Worm (Caenorhabditis elegans) whole organism, L4 larva: Measurements from ENCODE around the gene F54C8.6.
A peak's percentile ranks its signal among the peaks of the same experiment; 100 is the strongest.

Experiments used
- D1046.2 ChIP-seq: fragments of 200-800 bp; sonication (Bioruptor generic); IDR thresholded peaks from 2 replicates; pipeline ENCODE4 v1.3.6; 2022; ENCODE audit warnings: missing genetic modification characterization, missing compliant biosample characterization
- F26F4.8 ChIP-seq: fragments of 200-800 bp; sonication (Bioruptor generic); conservative IDR thresholded peaks from 2 replicates; pipeline ENCODE4 v1.3.6; 2022; ENCODE audit warnings: missing genetic modification characterization, missing compliant biosample characterization
- F44E2.7 ChIP-seq: fragments of 200-800 bp; sonication (Bioruptor generic); IDR thresholded peaks from 2 replicates; pipeline ENCODE4 v2.1.2; 2022; ENCODE audit warnings: missing genetic modification characterization, missing compliant biosample characterization
- R02D3.7 ChIP-seq: fragments of 150-350 bp; sonication (generic microtip); optimal IDR thresholded peaks from 3 replicates; lab custom pipeline; 2014; ENCODE audit warnings: missing biosample characterization, missing genetic modification characterization
- Y48G9A.11 ChIP-seq: fragments of 200-800 bp; sonication (Bioruptor generic); IDR thresholded peaks from 2 replicates; pipeline ENCODE4 v1.3.6; 2022; ENCODE audit warnings: missing genetic modification reagents, missing genetic modification characterization, missing compliant biosample characterization
- Y5F2A.4 ChIP-seq: fragments of 200-800 bp; sonication (Bioruptor generic); optimal IDR thresholded peaks from 2 replicates; lab custom pipeline; 2018; ENCODE audit warnings: mild to moderate bottlenecking, missing genetic modification characterization, missing compliant biosample characterization
- Y75B8A.6 ChIP-seq: fragments of 200-800 bp; sonication (Bioruptor generic); IDR thresholded peaks from 2 replicates; pipeline ENCODE4 v1.3.6; 2022; ENCODE audit warnings: missing genetic modification reagents, missing genetic modification characterization, missing compliant biosample characterization
- ZK337.2 ChIP-seq: fragments of 200-800 bp; sonication (Bioruptor generic); IDR thresholded peaks from 2 replicates; pipeline ENCODE4 v1.3.6; 2022; ENCODE audit warnings: missing genetic modification reagents, missing genetic modification characterization, missing compliant biosample characterization
- ZK546.5 ChIP-seq, 2 experiments: sonication (generic microtip); optimal IDR thresholded peaks; 2 replicates each; lab custom pipeline; 2017; ENCODE audit warnings: missing biosample characterization in 2 of 2, missing genetic modification characterization in 2 of 2
- aly-2 ChIP-seq: sonication (generic microtip); optimal IDR thresholded peaks from 2 replicates; lab custom pipeline; 2018; ENCODE audit warnings: missing biosample characterization, missing genetic modification characterization
- ama-1 ChIP-seq: fragments of 150-350 bp; optimal IDR thresholded peaks from 2 replicates; lab custom pipeline; 2014; ENCODE audit warnings: inconsistent platforms, mixed read lengths
- ceh-20 ChIP-seq: fragments of 200-800 bp; sonication (Bioruptor generic); IDR thresholded peaks from 2 replicates; pipeline ENCODE4 v1.3.6; 2022; ENCODE audit warnings: missing genetic modification reagents, missing genetic modification characterization, missing compliant biosample characterization
- ceh-82 ChIP-seq: sonication (generic microtip); optimal IDR thresholded peaks from 2 replicates; lab custom pipeline; 2017; ENCODE audit warnings: missing biosample characterization, missing genetic modification characterization
- ces-1 ChIP-seq: fragments of 150-350 bp; sonication (generic microtip); optimal IDR thresholded peaks from 4 replicates; lab custom pipeline; 2014; ENCODE audit warnings: missing biosample characterization, missing genetic modification reagents, missing genetic modification characterization
- daf-16 ChIP-seq, 3 experiments: sonication (generic microtip); optimal IDR thresholded peaks; 2 replicates each; lab custom pipeline; 2016 to 2017; ENCODE audit warnings: missing genetic modification characterization in 3 of 3, missing genetic modification reagents in 3 of 3, mild to moderate bottlenecking in 2 of 3, missing compliant biosample characterization in 2 of 3, missing biosample characterization in 1 of 3, moderate library complexity in 1 of 3
- daf-19 ChIP-seq: fragments of 200-800 bp; sonication (Bioruptor generic); conservative IDR thresholded peaks from 2 replicates; pipeline ENCODE4 v1.3.6; 2022; ENCODE audit warnings: missing genetic modification characterization, missing compliant biosample characterization
- daf-8 ChIP-seq: fragments of 200-800 bp; sonication (Bioruptor generic); IDR thresholded peaks from 2 replicates; pipeline ENCODE4 v1.3.6; 2022; ENCODE audit warnings: missing genetic modification characterization, missing compliant biosample characterization
- dpl-1 ChIP-seq: fragments of 150-350 bp; optimal IDR thresholded peaks from 2 replicates; lab custom pipeline; 2014; ENCODE audit warnings: missing biosample characterization, missing genetic modification reagents, missing genetic modification characterization
- dve-1 ChIP-seq: sonication (generic microtip); optimal IDR thresholded peaks from 2 replicates; lab custom pipeline; 2017; ENCODE audit warnings: antibody characterized with exemption, mild to moderate bottlenecking, missing genetic modification characterization, missing compliant biosample characterization; ENCODE audit not compliant: insufficient read depth
- egl-43 ChIP-seq: fragments of 200-800 bp; sonication (Bioruptor generic); IDR thresholded peaks from 2 replicates; pipeline ENCODE4 v1.3.6; 2022; ENCODE audit warnings: missing genetic modification reagents, missing genetic modification characterization, missing compliant biosample characterization
- fos-1 ChIP-seq: fragments of 150-350 bp; optimal IDR thresholded peaks from 2 replicates; lab custom pipeline; 2014; ENCODE audit warnings: missing biosample characterization, missing genetic modification characterization
- hif-1 ChIP-seq, 2 experiments: sonication (generic microtip); optimal IDR thresholded peaks; 2 replicates each; lab custom pipeline; 2016 to 2017; ENCODE audit warnings: missing compliant biosample characterization in 2 of 2, missing genetic modification characterization in 2 of 2, missing genetic modification reagents in 2 of 2, missing genotype in 2 of 2, mild to moderate bottlenecking in 1 of 2
- hlh-30 ChIP-seq: sonication (generic microtip); optimal IDR thresholded peaks from 2 replicates; lab custom pipeline; 2017; ENCODE audit warnings: antibody characterized with exemption, mild to moderate bottlenecking, missing genetic modification characterization, missing compliant biosample characterization; ENCODE audit not compliant: insufficient read depth
- jun-1 ChIP-seq: fragments of 150-350 bp; optimal IDR thresholded peaks from 2 replicates; lab custom pipeline; 2014; ENCODE audit warnings: missing biosample characterization, missing genetic modification reagents, missing genetic modification characterization
- lin-1 ChIP-seq: fragments of 200-800 bp; sonication (Bioruptor generic); IDR thresholded peaks from 2 replicates; pipeline ENCODE4 v1.3.6; 2022; ENCODE audit warnings: missing genetic modification reagents, missing genetic modification characterization, missing compliant biosample characterization
- lir-3 ChIP-seq: sonication (generic microtip); optimal IDR thresholded peaks from 2 replicates; lab custom pipeline; 2016; ENCODE audit warnings: mild to moderate bottlenecking, missing genetic modification characterization, missing compliant biosample characterization
- lsy-2 ChIP-seq, 2 experiments: fragments of 150-350 bp in 1 of 2; sonication (generic microtip) in 1 of 2; optimal IDR thresholded peaks; 2 replicates each; lab custom pipeline; 2014 to 2017; ENCODE audit warnings: missing biosample characterization in 2 of 2, missing genetic modification characterization in 2 of 2
- mdl-1 ChIP-seq, 2 experiments: fragments of 150-350 bp in 1 of 2; sonication (generic microtip) in 1 of 2; optimal IDR thresholded peaks; 2 replicates each; lab custom pipeline; 2014 to 2017; ENCODE audit warnings: missing biosample characterization in 2 of 2, missing genetic modification characterization in 2 of 2
- mdt-29 ChIP-seq: fragments of 200-800 bp; sonication (Bioruptor generic); IDR thresholded peaks from 2 replicates; pipeline ENCODE4 v1.3.6; 2022; ENCODE audit warnings: missing genetic modification reagents, missing genetic modification characterization, missing compliant biosample characterization
- mep-1 ChIP-seq: fragments of 150-350 bp; sonication (generic microtip); optimal IDR thresholded peaks from 3 replicates; lab custom pipeline; 2014; ENCODE audit warnings: missing biosample characterization, missing genetic modification characterization
- mes-2 ChIP-seq: sonication (generic microtip); optimal IDR thresholded peaks from 2 replicates; lab custom pipeline; 2016; ENCODE audit warnings: missing genotype, mild to moderate bottlenecking, missing genetic modification characterization, missing compliant biosample characterization; ENCODE audit not compliant: poor library complexity, severe bottlenecking
- nhr-10 ChIP-seq: fragments of 150-350 bp; optimal IDR thresholded peaks from 2 replicates; lab custom pipeline; 2014; ENCODE audit warnings: missing biosample characterization, missing genetic modification characterization
- nhr-11 ChIP-seq: fragments of 150-350 bp; optimal IDR thresholded peaks from 2 replicates; lab custom pipeline; 2014; ENCODE audit warnings: missing biosample characterization, missing genetic modification characterization
- nhr-41 ChIP-seq: fragments of 200-800 bp; sonication (Bioruptor generic); IDR thresholded peaks from 2 replicates; pipeline ENCODE4 v1.3.6; 2022; ENCODE audit warnings: missing genetic modification reagents, missing genetic modification characterization, missing compliant biosample characterization
- nhr-42 ChIP-seq: fragments of 200-800 bp; sonication (Bioruptor generic); IDR thresholded peaks from 2 replicates; pipeline ENCODE4 v1.3.6; 2022; ENCODE audit warnings: missing genetic modification characterization, missing compliant biosample characterization
- pha-4 ChIP-seq, 2 experiments: fragments of 150-350 bp in 1 of 2; fragments of 200-800 bp in 1 of 2; sonication (Bioruptor generic) in 1 of 2; IDR thresholded peaks in 1 of 2; optimal IDR thresholded peaks in 1 of 2; 2 replicates each; pipeline versions ENCODE4 v1.3.6 to Lab custom; 2014 to 2022; ENCODE audit warnings: missing genetic modification characterization in 2 of 2, missing genetic modification reagents in 2 of 2, missing biosample characterization in 1 of 2, missing compliant biosample characterization in 1 of 2
- pqm-1 ChIP-seq: sonication (generic microtip); optimal IDR thresholded peaks from 2 replicates; lab custom pipeline; 2017; ENCODE audit warnings: missing biosample characterization, missing genetic modification characterization
- rbr-2 ChIP-seq: sonication (generic microtip); optimal IDR thresholded peaks from 2 replicates; lab custom pipeline; 2016; ENCODE audit warnings: missing genotype, missing genetic modification characterization, missing compliant biosample characterization
- sdz-12 ChIP-seq: fragments of 200-800 bp; sonication (Bioruptor generic); optimal IDR thresholded peaks from 2 replicates; lab custom pipeline; 2018; ENCODE audit warnings: mild to moderate bottlenecking, missing genetic modification characterization, missing compliant biosample characterization
- snpc-1.2 ChIP-seq: fragments of 200-800 bp; sonication (Bioruptor generic); IDR thresholded peaks from 2 replicates; pipeline ENCODE4 v1.3.6; 2022; ENCODE audit warnings: missing genetic modification reagents, missing genetic modification characterization, missing compliant biosample characterization
- tra-1 ChIP-seq: fragments of 200-800 bp; sonication (Bioruptor generic); IDR thresholded peaks from 2 replicates; pipeline ENCODE4 v1.3.6; 2022; ENCODE audit warnings: missing genetic modification reagents, missing genetic modification characterization, missing compliant biosample characterization
- unc-62 ChIP-seq, 3 experiments: fragments of 150-350 bp in 1 of 3; sonication (generic microtip); optimal IDR thresholded peaks in 2 of 3; peaks in 1 of 3; 1 replicate in 1 of 3; 2 replicates in 2 of 3; lab custom pipeline; 2014 to 2017; ENCODE audit warnings: missing biosample characterization in 3 of 3, missing genetic modification characterization in 3 of 3, missing genetic modification reagents in 3 of 3, missing genotype in 1 of 3
- zag-1 ChIP-seq: fragments of 150-350 bp; optimal IDR thresholded peaks from 2 replicates; lab custom pipeline; 2014; ENCODE audit warnings: missing biosample characterization, missing genetic modification characterization
- zip-11 ChIP-seq: fragments of 200-800 bp; sonication (Bioruptor generic); IDR thresholded peaks from 2 replicates; pipeline ENCODE4 v1.3.6; 2022; ENCODE audit warnings: missing genetic modification characterization, missing compliant biosample characterization

The F54C8.6 gene

DNA sequence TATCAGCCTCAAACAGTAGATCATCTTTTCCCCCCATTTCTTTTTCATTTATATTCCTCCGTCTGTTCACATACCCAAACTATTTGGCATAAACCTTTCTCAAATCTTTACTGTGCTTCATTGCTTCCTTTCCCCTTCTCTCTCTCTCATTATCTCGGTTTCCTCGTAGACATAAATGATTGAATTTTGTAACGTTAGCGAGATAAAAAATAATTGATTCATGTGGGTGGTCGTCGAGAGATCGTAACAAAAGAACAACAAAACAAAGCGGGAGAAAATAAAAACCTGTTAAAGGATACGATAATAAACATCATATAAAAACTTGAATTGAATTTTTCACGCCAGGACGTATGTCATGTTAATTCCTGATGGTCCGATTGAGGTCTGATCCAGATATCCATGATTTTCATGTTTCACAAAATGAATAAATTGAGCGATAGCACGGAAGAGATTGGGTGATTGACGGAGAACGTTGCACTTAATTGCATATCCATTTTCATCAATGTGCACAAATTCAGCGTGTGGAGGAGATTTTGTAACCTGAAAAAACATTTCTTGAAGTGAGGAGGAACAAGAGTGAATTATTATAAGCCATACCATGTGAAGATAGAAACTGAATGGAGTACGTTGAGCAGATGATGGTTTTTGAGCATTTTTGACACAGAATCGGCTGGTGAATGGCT lies 13.2 kb upstream of the F54C8.6 start:
- TF ChIP-seq dve-1 (peak; percentile 6), hif-1 (tag; optimal IDR thresholded peaks at IDR 0.05; lab: Kevin White, UChicago) (no peak), rbr-2 (tag; lab: Kevin White, UChicago) (peak; percentile 10), tra-1 (no peak), hlh-30 (tag; lab: Kevin White, UChicago) (peak; percentile 25), Y48G9A.11 (GFP tag; lab: Robert Waterston, UW) (no peak), daf-16 (GFP tag; optimal IDR thresholded peaks at IDR 0.05; lab: Kevin White, UChicago) (no peak), daf-16 (tag; optimal IDR thresholded peaks at IDR 0.05; lab: Kevin White, UChicago) (peak; percentile 21), mes-2 (tag; lab: Kevin White, UChicago) (peak; percentile 13), sdz-12 (no peak), nhr-42 (GFP tag; lab: Robert Waterston, UW) (no peak), D1046.2 (GFP tag; lab: Robert Waterston, UW) (0 out of 2 replicates have a peak, but pooled peaks have one; percentile 9), lsy-2 (tag; optimal IDR thresholded peaks at IDR 0.05; lab: Kevin White, UChicago) (peak in 1 of 2 experiments; percentile 44)

DNA sequence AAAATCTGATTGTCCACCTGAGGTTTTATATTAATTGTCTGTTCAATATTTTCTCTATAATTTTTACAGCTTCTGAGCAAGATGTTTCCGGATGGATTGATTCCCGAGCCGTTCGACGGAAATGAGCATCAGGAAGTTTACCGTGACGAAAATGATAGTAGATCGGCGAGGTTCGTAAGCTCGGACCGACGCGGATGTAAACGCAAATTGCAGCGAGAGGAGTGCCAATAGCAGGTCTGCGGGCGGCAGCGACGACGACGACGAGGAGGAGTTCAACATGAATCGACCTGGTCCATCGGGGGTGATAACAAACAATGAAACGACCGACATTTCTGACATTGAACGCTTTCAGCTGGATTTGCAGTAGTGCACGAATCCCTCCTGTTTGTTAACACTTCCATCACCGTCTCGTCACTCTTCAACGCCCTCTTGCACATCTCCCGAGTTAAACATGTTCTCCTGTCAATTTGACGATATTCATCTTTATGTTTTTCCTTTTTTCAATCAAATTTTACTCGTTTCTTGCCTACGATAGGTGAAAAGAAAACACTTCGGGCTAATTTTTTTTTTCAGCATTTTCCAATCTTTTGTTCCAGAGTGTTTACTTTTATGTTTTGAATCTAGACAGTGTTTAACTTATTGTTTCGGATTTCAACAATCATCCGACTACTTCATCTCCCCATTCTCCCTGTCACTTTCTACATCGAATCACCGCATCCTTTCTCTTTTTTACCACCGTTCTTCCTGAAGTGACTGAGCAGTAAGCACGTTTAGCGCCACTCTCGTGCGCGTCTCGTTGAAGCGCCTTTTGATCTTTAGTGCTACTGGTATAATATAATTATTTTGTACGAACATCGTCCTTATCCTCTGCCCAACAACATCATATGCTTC lies 12.4 kb upstream of the F54C8.6 start:
- TF ChIP-seq lin-1 (GFP tag; lab: Robert Waterston, UW) (peak; percentile 49; the same call in 1 of the 2 replicates), pha-4 (GFP tag; IDR thresholded peaks at IDR 0.05; lab: Robert Waterston, UW) (0 out of 2 replicates have a peak, but pooled peaks have one; percentile 26), pha-4 (tag; optimal IDR thresholded peaks at IDR 0.05; lab: Kevin White, UChicago) (no peak), aly-2 (tag; lab: Kevin White, UChicago) (peak; percentile 78), nhr-10 (tag; lab: Kevin White, UChicago) (peak; percentile 50), Y5F2A.4 (no peak), Y75B8A.6 (GFP tag; lab: Robert Waterston, UW) (no peak), fos-1 (tag; lab: Kevin White, UChicago) (no peak), rbr-2 (tag; lab: Kevin White, UChicago) (no peak), daf-8 (no peak), mes-2 (tag; lab: Kevin White, UChicago) (no peak), ZK546.5 (tag; optimal IDR thresholded peaks at IDR 0.05; lab: Kevin White, UChicago) (no peak), ces-1 (GFP tag; lab: Kevin White, UChicago) (no peak), unc-62 (GFP tag; optimal IDR thresholded peaks at IDR 0.05 in 1 of 2; lab: Kevin White, UChicago) (peak in 1 of 2 experiments; percentile 91), unc-62 (tag; optimal IDR thresholded peaks at IDR 0.05; lab: Kevin White, UChicago) (no peak), ceh-82 (tag; lab: Kevin White, UChicago) (no peak), ZK337.2 (GFP tag; lab: Robert Waterston, UW) (no peak), egl-43 (GFP tag; lab: Robert Waterston, UW) (peak; percentile 73), dpl-1 (GFP tag; lab: Kevin White, UChicago) (no peak), mep-1 (tag; lab: Kevin White, UChicago) (no peak), jun-1 (tag; lab: Kevin White, UChicago) (no peak), R02D3.7 (tag; lab: Kevin White, UChicago) (no peak), F44E2.7 (GFP tag; lab: Robert Waterston, UW) (no peak), zip-11 (GFP tag; lab: Robert Waterston, UW) (no peak), mdt-29 (GFP tag; lab: Robert Waterston, UW) (no peak), hlh-30 (tag; lab: Kevin White, UChicago) (no peak), snpc-1.2 (GFP tag; lab: Robert Waterston, UW) (no peak), lir-3 (no peak), pqm-1 (tag; lab: Kevin White, UChicago) (no peak), zag-1 (tag; lab: Kevin White, UChicago) (no peak), ama-1 (peak; percentile 89), nhr-11 (tag; lab: Kevin White, UChicago) (no peak), ceh-20 (GFP tag; lab: Robert Waterston, UW) (no peak), mdl-1 (tag; optimal IDR thresholded peaks at IDR 0.05; lab: Kevin White, UChicago) (no peak), daf-19 (GFP tag; lab: Robert Waterston, UW) (no peak), nhr-42 (GFP tag; lab: Robert Waterston, UW) (0 out of 2 replicates have a peak, but pooled peaks have one; percentile 49), F26F4.8 (0 out of 2 replicates have a peak, but pooled peaks have one; percentile 32), nhr-41 (GFP tag; lab: Robert Waterston, UW) (no peak)
